Worm (Caenorhabditis elegans): ENCODE results near the gene gly-3.

Gene gly-3

ce11 chrIII:7891573-7892306, 25.8 kb downstream of the gly-3 start, which contains the start of the genes ZK688.5 and fahd-1:
ZK688.5 (minus strand) TSS chrIII:7891623.
fahd-1 (plus strand) TSS chrIII:7892256.
- TF ChIP-seq unc-62 (GFP tag; optimal IDR thresholded peaks at IDR 0.05) = no peak

DNA sequence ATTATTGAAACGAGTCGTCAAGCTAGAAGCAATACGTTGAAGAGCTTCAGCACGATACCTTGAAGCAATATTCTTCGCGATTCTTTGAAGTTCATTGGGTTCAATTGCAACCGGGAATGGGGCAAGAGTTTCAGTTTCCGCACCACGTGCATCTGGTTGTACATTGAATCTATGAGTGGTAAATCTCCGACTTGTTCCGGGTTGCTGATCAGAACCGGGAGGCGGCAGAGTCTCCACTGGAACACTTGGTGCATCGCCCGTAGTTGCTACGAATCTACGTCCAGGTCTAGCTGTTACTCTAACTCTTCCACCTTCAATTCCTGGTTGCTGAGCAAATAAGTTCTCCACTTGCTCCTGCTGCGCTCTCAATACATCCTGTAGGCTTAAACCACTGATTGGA, 28.5 kb downstream of the gly-3 start:
- TF ChIP-seq unc-62 (GFP tag; optimal IDR thresholded peaks at IDR 0.05) = no peak

DNA sequence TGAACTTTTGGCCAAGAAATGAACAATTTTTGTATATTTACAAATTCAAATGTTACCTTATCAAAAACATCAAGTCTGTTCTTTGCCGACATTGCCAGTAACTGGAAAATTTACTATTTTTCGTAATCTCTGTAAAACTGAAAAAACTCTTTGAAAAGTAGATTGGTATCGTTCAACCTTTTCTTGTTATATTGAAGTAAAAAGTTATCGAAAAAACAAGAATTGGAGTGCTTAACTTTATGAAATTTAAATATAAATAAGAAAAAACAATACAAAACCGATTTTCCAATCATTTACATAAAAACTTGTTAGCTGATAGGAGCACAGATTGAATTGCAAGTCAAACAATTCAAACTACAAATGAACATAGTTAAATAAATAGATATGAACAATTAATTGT, 32.7 kb downstream of the gly-3 start, which contains the start of gene ZK688.11:
Gene ZK688.11 (minus strand): TSS at position 101 of the 400 bp plus-strand sequence.
- TF ChIP-seq unc-62 (GFP tag; optimal IDR thresholded peaks at IDR 0.05) = no peak

- no peak for TF ChIP-seq unc-62 (GFP tag; optimal IDR thresholded peaks at IDR 0.05)
These were observed 34.7 kb downstream of the gly-3 start, which contains the start of gene ZK688.9 for ce11 chrIII:7882900-7883299. ZK688.9 (minus strand) TSS chrIII:7883000.

DNA sequence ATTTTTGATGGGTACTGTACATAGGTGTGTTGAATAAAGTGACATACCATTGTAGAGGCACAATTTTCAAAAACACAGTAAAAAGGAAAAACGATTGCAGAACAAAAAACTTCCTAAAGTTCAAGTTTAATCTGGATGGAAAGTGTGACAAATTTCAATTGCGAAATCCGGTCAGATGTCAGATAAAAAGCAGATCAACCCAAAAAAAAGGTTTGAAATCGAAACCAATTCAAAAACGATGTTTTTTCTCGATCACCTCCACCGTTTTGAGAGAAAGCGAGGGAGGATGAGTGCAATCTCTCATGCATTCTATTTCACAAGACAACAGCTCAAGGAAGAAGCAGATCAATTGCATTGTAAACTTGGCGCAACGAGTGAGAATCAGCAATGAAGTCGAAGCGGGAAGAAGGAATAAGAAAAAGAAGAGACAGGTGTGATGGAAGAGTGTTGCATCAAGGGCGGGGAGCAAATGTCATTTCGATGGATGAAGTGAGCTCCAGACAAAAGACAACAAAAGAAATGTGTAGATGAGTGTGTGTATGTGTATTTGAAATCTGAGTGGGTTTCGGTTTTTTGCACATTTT, 37.3 kb downstream of the gly-3 start:
- TF ChIP-seq unc-62 (GFP tag; optimal IDR thresholded peaks at IDR 0.05) = no peak

DNA sequence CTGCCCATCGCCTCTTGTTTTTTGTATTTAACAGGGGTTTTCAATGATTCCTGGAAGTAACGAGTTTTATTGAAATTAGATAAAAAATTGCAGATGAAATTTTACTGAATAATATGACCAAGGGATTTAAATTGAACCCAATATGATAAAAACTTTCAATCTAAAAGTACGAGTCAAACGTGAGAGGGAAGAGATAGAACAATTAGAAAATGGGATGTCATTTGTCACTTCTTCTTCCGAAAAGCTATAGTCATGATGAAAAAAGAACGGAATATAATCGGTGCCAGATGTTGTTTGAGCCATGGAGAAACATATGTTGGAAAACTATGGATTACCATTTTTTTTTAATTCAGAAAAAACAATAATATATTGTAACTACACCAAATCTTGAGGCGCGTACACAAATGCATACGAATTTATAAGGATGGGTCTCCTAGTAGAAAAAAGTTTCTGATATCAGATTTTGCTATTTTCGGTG, 38.7 kb downstream of the gly-3 start, which contains the start of gene sup-18:
Gene sup-18 (minus strand): TSS at position 51 of the 478 bp plus-strand sequence.
- no peak for TF ChIP-seq unc-62 (GFP tag; optimal IDR thresholded peaks at IDR 0.05)

- TF ChIP-seq unc-62 (GFP tag; optimal IDR thresholded peaks at IDR 0.05) = no peak
These were observed 40.5 kb downstream of the gly-3 start for ce11 chrIII:7877090-7877489.

DNA sequence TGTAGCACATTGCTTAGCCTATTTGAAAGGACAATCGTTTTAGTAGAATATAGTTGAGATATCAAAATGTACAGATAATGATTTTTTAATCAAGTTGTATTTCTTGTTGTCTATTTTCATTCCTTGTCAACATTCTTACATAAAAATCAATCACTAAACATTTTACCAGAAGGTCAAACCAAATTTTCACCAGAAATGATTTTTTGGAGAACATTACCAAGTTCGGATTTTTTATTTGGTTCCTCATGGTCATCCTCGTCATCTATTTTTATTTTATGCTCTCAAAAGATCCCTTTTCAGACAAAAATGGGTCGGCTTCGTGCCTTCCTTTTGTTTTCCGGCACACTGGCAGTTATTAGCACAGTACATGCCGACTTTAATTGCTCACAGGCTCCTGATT, 44.1 kb downstream of the gly-3 start, which contains the start of gene tyr-1:
Gene tyr-1 (plus strand): TSS at position 301 of the 400 bp plus-strand sequence.
- TF ChIP-seq unc-62 (GFP tag; optimal IDR thresholded peaks at IDR 0.05) = no peak

DNA sequence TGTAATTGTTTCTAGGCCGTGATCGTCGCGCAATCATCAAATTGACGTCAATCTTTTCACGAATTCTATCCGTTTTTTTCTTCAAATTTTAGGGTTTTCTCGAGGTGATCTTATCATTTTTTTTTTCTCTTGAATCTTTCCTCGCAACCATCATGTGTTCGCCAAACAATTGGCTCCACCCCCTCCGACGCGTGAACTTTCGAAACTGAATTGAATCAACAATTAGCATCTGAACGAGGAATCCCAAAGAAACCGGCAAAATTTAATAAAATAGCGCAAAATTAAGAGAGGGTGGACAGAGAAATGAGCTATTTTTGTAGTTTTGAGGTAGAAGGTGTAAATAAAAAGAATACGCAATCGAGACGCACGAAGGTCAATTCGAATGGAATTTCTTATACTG, 44.8 kb downstream of the gly-3 start:
- TF ChIP-seq unc-62 (GFP tag; optimal IDR thresholded peaks at IDR 0.05) = no peak

DNA sequence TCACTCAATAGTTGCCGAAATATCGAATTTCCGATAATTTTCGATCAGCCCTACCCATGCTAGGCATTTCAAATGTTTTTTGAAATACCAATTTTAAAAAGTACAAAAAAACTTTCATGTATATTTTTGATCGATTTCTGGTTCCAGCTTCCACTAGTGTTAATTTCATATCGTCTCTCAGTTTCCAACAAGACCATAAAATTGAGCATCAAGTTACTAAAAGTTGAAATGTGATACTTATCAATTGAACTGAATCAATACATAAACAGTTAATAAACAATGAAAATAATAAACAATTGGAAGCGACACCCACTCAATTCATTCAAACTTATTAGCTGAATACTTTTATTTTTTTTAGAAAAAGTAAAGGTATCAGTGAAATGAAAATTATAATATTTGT, 51.4 kb downstream of the gly-3 start, which contains the start of gene cup-4:
Gene cup-4 (plus strand): TSS at position 301 of the 400 bp plus-strand sequence.
- no peak for TF ChIP-seq unc-62 (GFP tag; optimal IDR thresholded peaks at IDR 0.05)

- no peak for TF ChIP-seq unc-62 (GFP tag; optimal IDR thresholded peaks at IDR 0.05)
These were observed 52.3 kb downstream of the gly-3 start, which contains the start of gene slc-17.3 for ce11 chrIII:7865238-7865761. slc-17.3 (minus strand) TSS chrIII:7865288.
